Fruit fly (Drosophila melanogaster) whole organism, embryonic: ENCODE data around the gene CG3008.

Experiments
- BtbVII ChIP-seq: fragments of 200-800 bp; sonication (Bioruptor generic); optimal IDR thresholded peaks from 3 replicates; lab custom pipeline; 2017; ENCODE audit warnings: missing biosample characterization, mild to moderate bottlenecking, missing genetic modification characterization
- CG13624 ChIP-seq: fragments of 200-800 bp; sonication (Bioruptor generic); optimal IDR thresholded peaks from 2 replicates; lab custom pipeline; 2016; ENCODE audit warnings: missing biosample characterization, missing genetic modification characterization
- CG18764 ChIP-seq: fragments of 200-800 bp; sonication (Bioruptor generic); optimal IDR thresholded peaks from 3 replicates; lab custom pipeline; 2016; ENCODE audit warnings: missing biosample characterization, missing genetic modification characterization
- Dref ChIP-seq: fragments of 200-800 bp; sonication (Bioruptor generic); IDR thresholded peaks from 2 replicates; pipeline ENCODE4 v1.3.6; 2022; ENCODE audit warnings: missing biosample characterization, missing genetic modification characterization
- Hmr ChIP-seq: fragments of 200-800 bp; sonication (Bioruptor generic); optimal IDR thresholded peaks from 3 replicates; lab custom pipeline; 2017; ENCODE audit warnings: mild to moderate bottlenecking, missing biosample characterization, missing genetic modification reagents, missing genetic modification characterization
- grn ChIP-seq: fragments of 200-800 bp; sonication (Bioruptor generic); optimal IDR thresholded peaks from 3 replicates; lab custom pipeline; 2017; ENCODE audit warnings: missing biosample characterization, missing genetic modification characterization
- tna ChIP-seq: fragments of 200-800 bp; sonication (Bioruptor generic); IDR thresholded peaks from 2 replicates; pipeline ENCODE4 v1.3.6; 2022; ENCODE audit warnings: missing biosample characterization, missing genetic modification characterization; ENCODE audit not compliant: partially characterized antibody

DNA sequence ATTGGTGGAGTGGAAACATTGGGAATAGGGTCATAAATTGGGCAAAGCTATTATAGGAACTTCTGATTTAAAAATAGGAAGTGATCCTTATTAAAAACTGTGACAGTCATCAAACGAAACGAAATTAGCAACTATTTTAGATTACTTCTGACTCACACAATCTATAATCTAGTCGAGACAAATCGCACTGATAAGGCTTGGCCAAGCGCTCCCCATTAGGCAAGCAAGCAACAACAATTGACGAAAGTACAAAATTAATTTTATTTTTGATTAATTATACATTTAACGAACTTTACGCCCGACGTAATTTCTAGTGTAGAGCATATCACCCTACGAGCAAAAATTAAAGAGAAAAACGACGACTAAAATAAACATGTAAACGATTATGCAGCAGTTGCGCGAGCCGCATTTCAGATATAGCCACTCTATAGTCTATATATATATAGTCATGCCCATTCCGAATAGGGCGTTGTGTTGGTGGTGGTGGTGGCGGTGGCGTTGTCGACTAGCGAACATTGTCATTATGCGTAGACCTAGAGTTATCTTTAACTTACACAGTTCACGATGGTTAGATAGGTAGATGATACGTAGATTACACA, 47.9 kb upstream of the CG3008 start, which contains the start of gene Ir25a:
- TF ChIP-seq grn (GFP tag; lab: Kevin White, UChicago) = no peak
- no peak for TF ChIP-seq tna
- TF ChIP-seq Dref (GFP tag; lab: Robert Waterston, UW) = no peak
- TF ChIP-seq BtbVII (GFP tag; lab: Kevin White, UChicago) = no peak
- no peak for TF ChIP-seq CG13624 (GFP tag; lab: Kevin White, UChicago)
- TF ChIP-seq Hmr (GFP tag; lab: Kevin White, UChicago) = no peak
- no peak for TF ChIP-seq CG18764 (GFP tag; lab: Kevin White, UChicago)
